Worm (Caenorhabditis elegans): ENCODE measurements around the gene grl-13.

ce11 chrV:4400118-4400517 lies 35.7 kb upstream of the grl-13 start, which contains the start of gene F13A2.4:
- TF ChIP-seq nhr-11 (tag; optimal IDR thresholded peaks at IDR 0.05), result no peak
- TF ChIP-seq ceh-2 (tag; optimal IDR thresholded peaks at IDR 0.05), result no peak
- TF ChIP-seq ama-1 (optimal IDR thresholded peaks at IDR 0.05), result no peak
- no peak for TF ChIP-seq hlh-30 (tag; optimal IDR thresholded peaks at IDR 0.05; ENCODE audit: insufficient read depth)
- TF ChIP-seq dmd-4 (tag; optimal IDR thresholded peaks at IDR 0.05; ENCODE audit: borderline replicate concordance), result no peak
- no peak for TF ChIP-seq lim-6 (tag; optimal IDR thresholded peaks at IDR 0.05)
- no peak for TF ChIP-seq dve-1 (tag; optimal IDR thresholded peaks at IDR 0.05)
- TF ChIP-seq pha-4 (tag; optimal IDR thresholded peaks at IDR 0.05), result no peak

All from whole organism, late embryonic.